Worm (Caenorhabditis elegans) whole organism, L3 larva: Measurements from ENCODE around the gene mif-4.

Experiments
- R02D3.7 ChIP-seq: fragments of 150-350 bp; optimal IDR thresholded peaks from 2 replicates; lab custom pipeline; 2014; ENCODE audit warnings: missing biosample characterization, missing genetic modification characterization
- ZK546.5 ChIP-seq: sonication (generic microtip); optimal IDR thresholded peaks from 2 replicates; lab custom pipeline; 2017; ENCODE audit warnings: missing biosample characterization, missing genetic modification characterization
- ceh-16 ChIP-seq: sonication (generic microtip); optimal IDR thresholded peaks from 2 replicates; lab custom pipeline; 2017; ENCODE audit warnings: missing biosample characterization, missing genetic modification characterization
- ceh-28 ChIP-seq: fragments of 150-350 bp; optimal IDR thresholded peaks from 2 replicates; lab custom pipeline; 2014; ENCODE audit warnings: missing biosample characterization, missing genetic modification reagents, missing genetic modification characterization
- ceh-9 ChIP-seq: sonication (generic microtip); optimal IDR thresholded peaks from 2 replicates; lab custom pipeline; 2018; ENCODE audit warnings: missing biosample characterization, missing genetic modification characterization
- daf-12 ChIP-seq: fragments of 150-350 bp; optimal IDR thresholded peaks from 2 replicates; lab custom pipeline; 2014; ENCODE audit warnings: missing biosample characterization, missing genetic modification reagents, missing genetic modification characterization
- elt-1 ChIP-seq: fragments of 150-350 bp; optimal IDR thresholded peaks from 2 replicates; lab custom pipeline; 2014; ENCODE audit warnings: missing biosample characterization, missing genetic modification characterization
- elt-2 ChIP-seq: sonication (generic microtip); optimal IDR thresholded peaks from 2 replicates; lab custom pipeline; 2016; ENCODE audit warnings: missing genetic modification reagents, mild to moderate bottlenecking, missing genetic modification characterization, missing compliant biosample characterization
- elt-3 ChIP-seq, 3 experiments: fragments of 150-350 bp in 1 of 3; sonication (generic microtip) in 2 of 3; optimal IDR thresholded peaks; 2 replicates in 2 of 3; 4 replicates in 1 of 3; lab custom pipeline; 2014 to 2017; ENCODE audit warnings: missing biosample characterization in 3 of 3, missing genetic modification characterization in 3 of 3
- fkh-10 ChIP-seq: sonication (generic microtip); optimal IDR thresholded peaks from 2 replicates; lab custom pipeline; 2017; ENCODE audit warnings: missing biosample characterization, missing genetic modification reagents, missing genetic modification characterization
- hmg-11 ChIP-seq: sonication (generic microtip); optimal IDR thresholded peaks from 2 replicates; lab custom pipeline; 2016; ENCODE audit warnings: missing genetic modification characterization, missing compliant biosample characterization
- jun-1 ChIP-seq: fragments of 150-350 bp; optimal IDR thresholded peaks from 2 replicates; lab custom pipeline; 2014; ENCODE audit warnings: missing biosample characterization, missing genetic modification reagents, missing genetic modification characterization
- lin-15B ChIP-seq: fragments of 150-350 bp; optimal IDR thresholded peaks from 2 replicates; lab custom pipeline; 2014; ENCODE audit warnings: missing biosample characterization, missing genetic modification characterization
- lin-39 ChIP-seq: fragments of 150-350 bp; optimal IDR thresholded peaks from 2 replicates; lab custom pipeline; 2018; ENCODE audit warnings: missing biosample characterization, missing genetic modification reagents, missing genetic modification characterization
- lsy-12 ChIP-seq: sonication (generic microtip); optimal IDR thresholded peaks from 2 replicates; lab custom pipeline; 2016; ENCODE audit warnings: mild to moderate bottlenecking, missing genetic modification characterization, missing compliant biosample characterization
- mdl-1 ChIP-seq: fragments of 150-350 bp; optimal IDR thresholded peaks from 2 replicates; lab custom pipeline; 2014; ENCODE audit warnings: missing biosample characterization, missing genetic modification characterization
- nfya-1 ChIP-seq: sonication (generic microtip); optimal IDR thresholded peaks from 2 replicates; lab custom pipeline; 2017; ENCODE audit warnings: missing genetic modification characterization, mild to moderate bottlenecking, missing compliant biosample characterization, antibody characterized with exemption, moderate library complexity; ENCODE audit not compliant: insufficient read depth
- nhr-23 ChIP-seq: fragments of 150-350 bp; optimal IDR thresholded peaks from 2 replicates; lab custom pipeline; 2014; ENCODE audit warnings: missing biosample characterization, missing genetic modification reagents, missing genetic modification characterization
- nhr-237 ChIP-seq: fragments of 150-350 bp; optimal IDR thresholded peaks from 2 replicates; lab custom pipeline; 2014; ENCODE audit warnings: missing biosample characterization, missing genetic modification characterization
- nhr-25 ChIP-seq: sonication (generic microtip); optimal IDR thresholded peaks from 2 replicates; lab custom pipeline; 2017; ENCODE audit warnings: missing biosample characterization, missing genetic modification characterization
- nhr-28 ChIP-seq: fragments of 150-350 bp; optimal IDR thresholded peaks from 2 replicates; lab custom pipeline; 2014; ENCODE audit warnings: missing biosample characterization, missing genetic modification characterization
- nhr-43 ChIP-seq: sonication (generic microtip); optimal IDR thresholded peaks from 2 replicates; lab custom pipeline; 2016; ENCODE audit warnings: mild to moderate bottlenecking, missing genetic modification characterization, missing compliant biosample characterization; ENCODE audit not compliant: poor library complexity, severe bottlenecking
- nhr-76 ChIP-seq: fragments of 150-350 bp; sonication (generic microtip); optimal IDR thresholded peaks from 5 replicates; lab custom pipeline; 2014; ENCODE audit warnings: missing biosample characterization, missing genetic modification characterization
- pha-4 ChIP-seq: fragments of 150-350 bp; optimal IDR thresholded peaks from 2 replicates; lab custom pipeline; 2014; ENCODE audit warnings: missing biosample characterization, missing genetic modification reagents, missing genetic modification characterization
- pqm-1 ChIP-seq: fragments of 150-350 bp; optimal IDR thresholded peaks from 2 replicates; lab custom pipeline; 2017; ENCODE audit warnings: missing biosample characterization, missing genetic modification characterization, inconsistent platforms
- skn-1 ChIP-seq: fragments of 150-350 bp; optimal IDR thresholded peaks from 2 replicates; lab custom pipeline; 2014; ENCODE audit warnings: missing biosample characterization, missing genetic modification characterization
- snpc-4 ChIP-seq: fragments of 150-350 bp; optimal IDR thresholded peaks from 2 replicates; lab custom pipeline; 2014; ENCODE audit warnings: missing biosample characterization, missing genetic modification characterization
- unc-39 ChIP-seq: sonication (generic microtip); optimal IDR thresholded peaks from 4 replicates; lab custom pipeline; 2017; ENCODE audit warnings: missing biosample characterization, missing genetic modification characterization
- unc-62 ChIP-seq: fragments of 150-350 bp; sonication (generic microtip); optimal IDR thresholded peaks from 4 replicates; lab custom pipeline; 2014; ENCODE audit warnings: missing biosample characterization, missing genetic modification reagents, missing genetic modification characterization
- zag-1 ChIP-seq: fragments of 150-350 bp; optimal IDR thresholded peaks from 2 replicates; lab custom pipeline; 2014; ENCODE audit warnings: missing biosample characterization, missing genetic modification characterization
- ztf-11 ChIP-seq: fragments of 150-350 bp; optimal IDR thresholded peaks from 2 replicates; lab custom pipeline; 2014; ENCODE audit warnings: missing biosample characterization, missing genetic modification characterization

Gene mif-4

ce11 chrIV:6335908-6336307, at the start of gene mif-4:
Gene mif-4 (minus strand): TSS chrIV:6335994.
- TF ChIP-seq ceh-9 (tag; lab: Kevin White, UChicago) = no peak
- TF ChIP-seq nhr-237 (tag; lab: Kevin White, UChicago) = no peak
- peak; percentile 65 for TF ChIP-seq pha-4 (tag; lab: Kevin White, UChicago)

- TF ChIP-seq nhr-237 (tag; lab: Kevin White, UChicago) (no peak), fkh-10 (peak; percentile 38), zag-1 (no peak), elt-3 (tag; optimal IDR thresholded peaks at IDR 0.05; lab: Kevin White, UChicago) (no peak), skn-1 (no peak), ztf-11 (tag; lab: Kevin White, UChicago) (no peak), pha-4 (tag; lab: Kevin White, UChicago) (no peak), unc-39 (no peak)
These were observed 49.2 kb upstream of the mif-4 start for ce11 chrIV:6385010-6385409.

- TF ChIP-seq mdl-1 (tag; lab: Kevin White, UChicago) (no peak), ceh-28 (tag; lab: Kevin White, UChicago) (no peak), hmg-11 (tag; lab: Kevin White, UChicago) (no peak), nhr-28 (tag; lab: Kevin White, UChicago) (no peak), elt-2 (no peak), pha-4 (tag; lab: Kevin White, UChicago) (no peak), pqm-1 (tag; lab: Kevin White, UChicago) (no peak), lin-39 (tag; lab: Kevin White, UChicago) (no peak), nhr-76 (no peak), lin-15B (tag; lab: Kevin White, UChicago) (no peak)
These were observed 48.2 kb upstream of the mif-4 start, which contains the start of gene shl-1 for ce11 chrIV:6383970-6384369. Gene shl-1 (minus strand): TSS chrIV:6384070.

DNA sequence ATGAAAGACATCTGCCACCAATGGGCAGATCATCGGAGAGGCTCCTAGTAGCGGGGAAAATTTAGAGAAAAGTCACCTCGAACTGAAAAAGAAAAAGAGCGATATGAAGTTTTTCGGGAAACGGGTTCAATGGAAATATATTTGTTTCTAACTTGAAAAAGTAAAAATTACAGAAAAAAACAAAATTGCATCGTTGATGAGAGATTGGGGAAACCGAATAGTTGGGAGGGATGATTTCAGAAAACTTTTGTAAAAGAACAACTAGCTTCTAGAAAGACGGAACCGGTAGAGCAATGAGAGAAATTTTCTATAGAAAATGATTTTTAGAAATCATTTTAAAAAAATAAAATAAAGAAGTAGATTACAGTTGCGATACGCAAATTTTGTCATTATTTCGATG, 42.6 kb upstream of the mif-4 start:
- TF ChIP-seq jun-1 = no peak
- TF ChIP-seq ceh-16 (tag; lab: Kevin White, UChicago) = no peak
- TF ChIP-seq hmg-11 (tag; lab: Kevin White, UChicago) = no peak

DNA sequence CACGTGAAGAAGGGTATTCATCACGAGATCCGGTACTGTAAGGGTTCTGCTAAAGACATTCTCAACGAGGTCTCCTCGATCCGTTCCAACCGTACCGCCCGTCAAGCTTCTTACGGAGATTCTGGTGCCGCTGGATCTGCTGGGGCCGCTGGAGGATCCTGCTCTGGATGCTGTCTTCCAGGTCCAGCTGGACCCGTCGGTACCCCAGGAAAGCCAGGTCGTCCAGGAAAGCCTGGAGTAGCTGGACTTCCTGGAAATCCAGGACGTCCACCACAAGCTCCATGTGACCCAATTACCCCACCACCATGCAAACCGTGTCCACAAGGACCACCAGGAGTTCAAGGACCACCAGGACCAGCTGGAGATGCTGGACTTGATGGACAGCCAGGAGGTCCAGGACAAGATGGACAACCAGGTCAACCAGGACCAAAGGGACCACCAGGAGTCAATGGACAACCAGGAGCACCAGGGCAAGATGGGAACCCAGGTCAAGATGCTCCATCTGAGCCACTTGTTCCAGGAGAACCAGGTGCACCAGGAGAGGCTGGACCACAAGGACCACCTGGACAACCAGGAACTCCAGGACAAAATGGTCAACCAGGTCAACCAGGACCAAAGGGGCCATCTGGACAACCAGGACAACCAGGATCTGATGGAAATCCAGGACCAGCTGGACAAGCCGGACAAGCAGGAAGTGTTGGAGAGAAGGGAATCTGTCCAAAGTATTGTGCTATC, 41.7 kb upstream of the mif-4 start:
- TF ChIP-seq pqm-1 (tag; lab: Kevin White, UChicago) (no peak), daf-12 (no peak), ztf-11 (tag; lab: Kevin White, UChicago) (no peak), R02D3.7 (tag; lab: Kevin White, UChicago) (no peak)

- TF ChIP-seq nhr-23 (tag; lab: Kevin White, UChicago) = peak; percentile 69
- TF ChIP-seq ceh-9 (tag; lab: Kevin White, UChicago) = no peak
- peak; percentile 56 for TF ChIP-seq nhr-25
- TF ChIP-seq snpc-4 (tag; lab: Kevin White, UChicago) = peak; percentile 79
- TF ChIP-seq pha-4 (tag; lab: Kevin White, UChicago) = peak; percentile 89
- no peak for TF ChIP-seq nhr-28 (tag; lab: Kevin White, UChicago)
- TF ChIP-seq hmg-11 (tag; lab: Kevin White, UChicago) = peak; percentile 70
- no peak for TF ChIP-seq fkh-10
- TF ChIP-seq elt-2 = peak; percentile 46
- peak; percentile 63 for TF ChIP-seq lin-39 (tag; lab: Kevin White, UChicago)
- TF ChIP-seq R02D3.7 (tag; lab: Kevin White, UChicago) = peak; percentile 81
- peak; percentile 95 for TF ChIP-seq lin-15B (tag; lab: Kevin White, UChicago)
- peak; percentile 70 for TF ChIP-seq nfya-1 (tag; lab: Kevin White, UChicago)
- TF ChIP-seq nhr-43 (tag; lab: Kevin White, UChicago) = peak; percentile 45
- TF ChIP-seq unc-62 (GFP tag; lab: Kevin White, UChicago) = no peak
- TF ChIP-seq ZK546.5 (tag; lab: Kevin White, UChicago) = no peak
- TF ChIP-seq elt-1 = no peak
- peak; percentile 21 for TF ChIP-seq jun-1
- no peak for TF ChIP-seq lsy-12
- TF ChIP-seq zag-1 = no peak
These were observed 40.8 kb upstream of the mif-4 start, which contains the start of the genes hrpf-2 and bli-6 for ce11 chrIV:6376473-6377115. Gene hrpf-2 (minus strand): TSS chrIV:6376523. Gene bli-6 (plus strand): TSS chrIV:6377065.
